Fruit fly (Drosophila melanogaster): ENCODE data around the gene CG32109.

- no peak for TF ChIP-seq ham (GFP tag; IDR thresholded peaks at IDR 0.05)
- TF ChIP-seq CG30020 (tag; optimal IDR thresholded peaks at IDR 0.05): no peak
- no peak for TF ChIP-seq MESR4 (GFP tag; optimal IDR thresholded peaks at IDR 0.05)
- TF ChIP-seq crol (GFP tag; IDR thresholded peaks at IDR 0.05): peak; percentile 83
- no peak for TF ChIP-seq CG10366 (GFP tag; IDR thresholded peaks at IDR 0.05)
- no peak for TF ChIP-seq CG10979 (tag; optimal IDR thresholded peaks at IDR 0.05)
- no peak for TF ChIP-seq Hmr (GFP tag; optimal IDR thresholded peaks at IDR 0.05)
- TF ChIP-seq CG7987 (GFP tag; optimal IDR thresholded peaks at IDR 0.05): no peak
Measured at dm6 chr3L:12695695-12696094, 49.4 kb upstream of the CG32109 start.
